Fruit fly (Drosophila melanogaster) whole organism, embryonic: ENCODE measurements around the gene CG8301.

ENCODE experiments used
- ATbp ChIP-seq: fragments of 200-800 bp; sonication (Bioruptor generic); optimal IDR thresholded peaks from 2 replicates; lab custom pipeline; 2017; ENCODE audit warnings: missing biosample characterization, mild to moderate bottlenecking, missing genetic modification characterization, missing genetic modification reagents
- Asciz ChIP-seq: fragments of 200-800 bp; sonication (Bioruptor generic); optimal IDR thresholded peaks from 2 replicates; lab custom pipeline; 2017; ENCODE audit warnings: missing biosample characterization, mild to moderate bottlenecking, missing genetic modification characterization, missing genetic modification reagents
- CG11247 ChIP-seq: fragments of 200-800 bp; sonication (Bioruptor generic); IDR thresholded peaks from 2 replicates; pipeline ENCODE4 v1.3.6; 2022; ENCODE audit warnings: missing biosample characterization, missing genetic modification characterization
- CG12299 ChIP-seq: fragments of 200-800 bp; sonication (Bioruptor generic); optimal IDR thresholded peaks from 2 replicates; lab custom pipeline; 2018; ENCODE audit warnings: missing biosample characterization, mild to moderate bottlenecking, missing genetic modification characterization
- CG13894 ChIP-seq: fragments of 200-800 bp; sonication (Bioruptor generic); optimal IDR thresholded peaks from 3 replicates; lab custom pipeline; 2018; ENCODE audit warnings: missing biosample characterization, mild to moderate bottlenecking, missing genetic modification characterization, moderate library complexity
- CG15479 ChIP-seq: fragments of 200-800 bp; sonication (Bioruptor generic); optimal IDR thresholded peaks from 3 replicates; lab custom pipeline; 2019; ENCODE audit warnings: missing biosample characterization, mild to moderate bottlenecking, missing genetic modification characterization, moderate library complexity
- CG17359 ChIP-seq: fragments of 200-800 bp; sonication (Bioruptor generic); optimal IDR thresholded peaks from 3 replicates; lab custom pipeline; 2018; ENCODE audit warnings: missing biosample characterization, mild to moderate bottlenecking, missing genetic modification characterization, moderate library complexity
- CG18599 ChIP-seq: fragments of 200-800 bp; sonication (Bioruptor generic); optimal IDR thresholded peaks from 3 replicates; lab custom pipeline; 2017; ENCODE audit warnings: missing biosample characterization, missing genetic modification characterization, mild to moderate bottlenecking, moderate library complexity, missing genetic modification reagents
- CG18619 ChIP-seq: fragments of 200-800 bp; sonication (Bioruptor generic); optimal IDR thresholded peaks from 3 replicates; lab custom pipeline; 2017; ENCODE audit warnings: missing biosample characterization, mild to moderate bottlenecking, missing genetic modification characterization
- CG3065 ChIP-seq: fragments of 200-800 bp; sonication (Bioruptor generic); optimal IDR thresholded peaks from 2 replicates; lab custom pipeline; 2016; ENCODE audit warnings: missing biosample characterization, missing genetic modification characterization
- CG31365 ChIP-seq: fragments of 200-800 bp; sonication (Bioruptor generic); optimal IDR thresholded peaks from 2 replicates; lab custom pipeline; 2018; ENCODE audit warnings: missing biosample characterization, mild to moderate bottlenecking, missing genetic modification characterization
- CG3847 ChIP-seq: fragments of 200-800 bp; sonication (Bioruptor generic); IDR thresholded peaks from 2 replicates; pipeline ENCODE4 v1.3.6; 2022; ENCODE audit warnings: missing biosample characterization, missing genetic modification characterization
- CG4730 ChIP-seq: fragments of 200-800 bp; sonication (Bioruptor generic); IDR thresholded peaks from 2 replicates; pipeline ENCODE4 v1.3.6; 2022; ENCODE audit warnings: missing biosample characterization, missing genetic modification characterization
- CG6254 ChIP-seq: fragments of 200-800 bp; sonication (Bioruptor generic); optimal IDR thresholded peaks from 3 replicates; lab custom pipeline; 2017; ENCODE audit warnings: mild to moderate bottlenecking, missing biosample characterization, missing genetic modification reagents, missing genetic modification characterization
- CG8290 ChIP-seq, 3 experiments: fragments of 200-800 bp; sonication (Bioruptor generic); optimal IDR thresholded peaks; 2 replicates each; lab custom pipeline; 2016 to 2019; ENCODE audit warnings: missing biosample characterization in 3 of 3, missing genetic modification characterization in 3 of 3, mild to moderate bottlenecking in 2 of 3, moderate library complexity in 1 of 3
- CG9727 ChIP-seq: fragments of 200-800 bp; sonication (Bioruptor generic); optimal IDR thresholded peaks from 3 replicates; lab custom pipeline; 2017; ENCODE audit warnings: missing biosample characterization, mild to moderate bottlenecking, missing genetic modification characterization
- CG9932 ChIP-seq: fragments of 200-800 bp; sonication (Bioruptor generic); IDR thresholded peaks from 2 replicates; pipeline ENCODE4 v1.3.6; 2022; ENCODE audit warnings: missing biosample characterization, missing genetic modification characterization
- CrebB ChIP-seq: fragments of 200-800 bp; sonication (Bioruptor generic); optimal IDR thresholded peaks from 3 replicates; lab custom pipeline; 2018; ENCODE audit warnings: missing biosample characterization, mild to moderate bottlenecking, missing genetic modification characterization
- Ets65A ChIP-seq: fragments of 200-800 bp; sonication (Bioruptor generic); peaks from one replicate; lab custom pipeline; 2016; ENCODE audit warnings: missing biosample characterization, missing genetic modification characterization
- Fer2 ChIP-seq: fragments of 200-800 bp; sonication (Bioruptor generic); optimal IDR thresholded peaks from 2 replicates; lab custom pipeline; 2018; ENCODE audit warnings: missing biosample characterization, mild to moderate bottlenecking, missing genetic modification characterization, moderate library complexity
- Hr39 ChIP-seq: fragments of >200 bp; optimal IDR thresholded peaks from 2 replicates; lab custom pipeline; 2017
- Hr78 ChIP-seq, 2 experiments: fragments of 200-800 bp in 1 of 2; fragments of >200 bp in 1 of 2; sonication (Bioruptor generic) in 1 of 2; optimal IDR thresholded peaks; 2 replicates each; lab custom pipeline; 2017 to 2019; ENCODE audit warnings: missing biosample characterization in 2 of 2, missing genetic modification characterization in 2 of 2, mild to moderate bottlenecking in 1 of 2, moderate library complexity in 1 of 2
- Mad ChIP-seq: fragments of 200-800 bp; sonication (Bioruptor generic); optimal IDR thresholded peaks from 2 replicates; lab custom pipeline; 2016; ENCODE audit warnings: missing biosample characterization, missing genetic modification characterization
- Meics ChIP-seq: fragments of 200-800 bp; sonication (Bioruptor generic); optimal IDR thresholded peaks from 2 replicates; lab custom pipeline; 2017; ENCODE audit warnings: missing biosample characterization, mild to moderate bottlenecking, missing genetic modification characterization
- Nf-YB ChIP-seq: fragments of 200-800 bp; sonication (Bioruptor generic); optimal IDR thresholded peaks from 3 replicates; lab custom pipeline; 2019; ENCODE audit warnings: missing biosample characterization, mild to moderate bottlenecking, missing genetic modification characterization, moderate library complexity
- NfI ChIP-seq: fragments of 200-800 bp; sonication (Bioruptor generic); optimal IDR thresholded peaks from 3 replicates; lab custom pipeline; 2018; ENCODE audit warnings: missing biosample characterization, mild to moderate bottlenecking, missing genetic modification characterization, moderate library complexity
- Sox100B ChIP-seq: fragments of 200-800 bp; sonication (Bioruptor generic); optimal IDR thresholded peaks from 3 replicates; lab custom pipeline; 2018; ENCODE audit warnings: missing biosample characterization, mild to moderate bottlenecking, missing genetic modification characterization
- bab2 ChIP-seq: fragments of 200-800 bp; sonication (Bioruptor generic); optimal IDR thresholded peaks from 2 replicates; lab custom pipeline; 2016; ENCODE audit warnings: missing biosample characterization, missing genetic modification characterization
- br ChIP-seq: fragments of >200 bp; optimal IDR thresholded peaks from 2 replicates; lab custom pipeline; 2017
- cad ChIP-seq: fragments of >200 bp; optimal IDR thresholded peaks from 2 replicates; lab custom pipeline; 2017; ENCODE audit warnings: missing biosample characterization, missing genetic modification characterization
- cg ChIP-seq: fragments of 200-800 bp; sonication (Bioruptor generic); optimal IDR thresholded peaks from 3 replicates; lab custom pipeline; 2019; ENCODE audit warnings: missing biosample characterization, mild to moderate bottlenecking, missing genetic modification characterization, moderate library complexity
- chinmo ChIP-seq: fragments of 200-800 bp; sonication (Bioruptor generic); IDR thresholded peaks from 4 replicates; pipeline ENCODE4 v1.3.6; 2022; ENCODE audit warnings: missing biosample characterization, missing genetic modification characterization; ENCODE audit not compliant: partially characterized antibody
- croc ChIP-seq: fragments of 200-800 bp; sonication (Bioruptor generic); conservative IDR thresholded peaks from 3 replicates; pipeline ENCODE4 v1.3.6; 2022; ENCODE audit warnings: missing biosample characterization, missing genetic modification characterization
- da ChIP-seq: fragments of 200-800 bp; sonication (Bioruptor generic); optimal IDR thresholded peaks from 2 replicates; lab custom pipeline; 2016; ENCODE audit warnings: missing biosample characterization, missing genetic modification characterization
- dmrt99B ChIP-seq: fragments of 200-800 bp; sonication (Bioruptor generic); optimal IDR thresholded peaks from 2 replicates; lab custom pipeline; 2018; ENCODE audit warnings: missing biosample characterization, mild to moderate bottlenecking, missing genetic modification characterization, moderate library complexity
- emc ChIP-seq: fragments of 200-800 bp; sonication (Bioruptor generic); optimal IDR thresholded peaks from 2 replicates; lab custom pipeline; 2016; ENCODE audit warnings: missing biosample characterization, missing genetic modification characterization
- grn ChIP-seq: fragments of 200-800 bp; sonication (Bioruptor generic); optimal IDR thresholded peaks from 3 replicates; lab custom pipeline; 2017; ENCODE audit warnings: missing biosample characterization, missing genetic modification characterization
- hth ChIP-seq: fragments of >200 bp; optimal IDR thresholded peaks from 2 replicates; lab custom pipeline; 2017; ENCODE audit warnings: inconsistent platforms
- jing ChIP-seq: fragments of 200-800 bp; sonication (Bioruptor generic); optimal IDR thresholded peaks from 2 replicates; lab custom pipeline; 2018; ENCODE audit warnings: missing biosample characterization, mild to moderate bottlenecking, missing genetic modification characterization
- lov ChIP-seq, 2 experiments: fragments of 200-800 bp in 1 of 2; fragments of >200 bp in 1 of 2; sonication (Bioruptor generic) in 1 of 2; IDR thresholded peaks in 1 of 2; optimal IDR thresholded peaks in 1 of 2; 2 replicates in 1 of 2; 3 replicates in 1 of 2; pipeline versions ENCODE4 v1.3.6 to Lab custom; 2017 to 2022; ENCODE audit warnings: missing biosample characterization in 1 of 2, missing genetic modification characterization in 1 of 2
- mam ChIP-seq: fragments of 200-800 bp; sonication (Bioruptor generic); optimal IDR thresholded peaks from 3 replicates; lab custom pipeline; 2016; ENCODE audit warnings: missing biosample characterization, missing genetic modification characterization
- otp ChIP-seq: fragments of 200-800 bp; sonication (Bioruptor generic); IDR thresholded peaks from 3 replicates; pipeline ENCODE4, ENCODE4 v1.3.6; 2022; ENCODE audit warnings: missing biosample characterization, missing genetic modification characterization
- p53 ChIP-seq: fragments of 200-800 bp; sonication (Bioruptor generic); optimal IDR thresholded peaks from 2 replicates; lab custom pipeline; 2016; ENCODE audit warnings: missing biosample characterization, missing genetic modification characterization
- phol ChIP-seq: fragments of 200-800 bp; sonication (Bioruptor generic); optimal IDR thresholded peaks from 3 replicates; lab custom pipeline; 2018; ENCODE audit warnings: missing biosample characterization, mild to moderate bottlenecking, missing genetic modification characterization, moderate library complexity
- seq ChIP-seq: fragments of 200-800 bp; sonication (Bioruptor generic); IDR thresholded peaks from 2 replicates; pipeline ENCODE4 v1.3.6; 2022; ENCODE audit warnings: missing biosample characterization, missing genetic modification characterization
- tap ChIP-seq: fragments of 200-800 bp; optimal IDR thresholded peaks from 3 replicates; lab custom pipeline; 2019; ENCODE audit warnings: missing biosample characterization, mild to moderate bottlenecking, missing genetic modification characterization, moderate library complexity
- usp ChIP-seq: fragments of >200 bp; optimal IDR thresholded peaks from 2 replicates; lab custom pipeline; 2017; ENCODE audit warnings: missing biosample characterization, missing genetic modification characterization
- yki ChIP-seq: fragments of >200 bp; optimal IDR thresholded peaks from 3 replicates; lab custom pipeline; 2018

The CG8301 gene

dm6 chr3R:9603022-9603942 is 22.2 kb downstream of the CG8301 start (continued):
- no peak for TF ChIP-seq phol (tag; lab: Kevin White, UChicago)
- no peak for TF ChIP-seq Asciz
- TF ChIP-seq Meics: no peak
- no peak for TF ChIP-seq Mad (GFP tag; lab: Kevin White, UChicago)
- TF ChIP-seq CG18599 (GFP tag; lab: Kevin White, UChicago): no peak
- no peak for TF ChIP-seq CG3847 (GFP tag; lab: Robert Waterston, UW)
- TF ChIP-seq lov (optimal IDR thresholded peaks at IDR 0.05; lab: Kevin White, UChicago): no peak
- 0 out of 3 replicates have a peak, but pooled peaks have one; percentile 60 for TF ChIP-seq lov (GFP tag; IDR thresholded peaks at IDR 0.05; lab: Robert Waterston, UW)
- TF ChIP-seq ATbp: peak; percentile 22
- no peak for TF ChIP-seq CG8290 (GFP tag; optimal IDR thresholded peaks at IDR 0.05; lab: Kevin White, UChicago)
- no peak for TF ChIP-seq CG8290 (tag; optimal IDR thresholded peaks at IDR 0.05; lab: Kevin White, UChicago)
- peak; percentile 40; the same call in 1 of the 3 replicates for TF ChIP-seq otp (GFP tag; lab: Robert Waterston, UW)
- no peak for TF ChIP-seq CG3065 (GFP tag; lab: Kevin White, UChicago)
- no peak for TF ChIP-seq Hr39 (lab: Kevin White, UChicago)
- no peak for TF ChIP-seq tap (tag; lab: Kevin White, UChicago)
- TF ChIP-seq CG12299 (tag; lab: Kevin White, UChicago): no peak
- no peak for TF ChIP-seq jing (GFP tag; lab: Kevin White, UChicago)
- no peak for TF ChIP-seq NfI (GFP tag; lab: Kevin White, UChicago)

dm6 chr3R:9604445-9605020 is 23.4 kb downstream of the CG8301 start:
- no peak for TF ChIP-seq CG18619 (GFP tag; lab: Kevin White, UChicago)
- peak; percentile 10 for TF ChIP-seq cg (GFP tag; lab: Kevin White, UChicago)
- no peak for TF ChIP-seq p53 (GFP tag; lab: Kevin White, UChicago)
- TF ChIP-seq Nf-YB (GFP tag; lab: Kevin White, UChicago): no peak
- no peak for TF ChIP-seq CG17359 (tag; lab: Kevin White, UChicago)
- no peak for TF ChIP-seq yki (lab: Kevin White, UChicago)
- no peak for TF ChIP-seq Hr78 (GFP tag; optimal IDR thresholded peaks at IDR 0.05; lab: Kevin White, UChicago)
- TF ChIP-seq Ets65A: peak; percentile 56
- no peak for TF ChIP-seq CG6254 (GFP tag; lab: Kevin White, UChicago)
- no peak for TF ChIP-seq dmrt99B
- TF ChIP-seq CrebB (tag; lab: Kevin White, UChicago): no peak
- TF ChIP-seq CG31365 (tag; lab: Kevin White, UChicago): no peak
- no peak for TF ChIP-seq emc (GFP tag; lab: Kevin White, UChicago)
- TF ChIP-seq croc (GFP tag; lab: Robert Waterston, UW): no peak
- TF ChIP-seq CG15479 (GFP tag; lab: Kevin White, UChicago): peak; percentile 67
- no peak for TF ChIP-seq Fer2 (tag; lab: Kevin White, UChicago)
- TF ChIP-seq seq (GFP tag; lab: Robert Waterston, UW): no peak
- TF ChIP-seq bab2 (GFP tag; lab: Kevin White, UChicago): no peak
- peak; percentile 49 for TF ChIP-seq grn (GFP tag; lab: Kevin White, UChicago)
- TF ChIP-seq CG13894 (tag; lab: Kevin White, UChicago): no peak
- no peak for TF ChIP-seq Sox100B (GFP tag; lab: Kevin White, UChicago)
- TF ChIP-seq chinmo: 0 out of 4 replicates have a peak, but pooled peaks have one; percentile 21
- no peak for TF ChIP-seq mam
- TF ChIP-seq da: no peak
- TF ChIP-seq CG9727: no peak
- TF ChIP-seq cad: peak; percentile 87
- no peak for TF ChIP-seq br
- TF ChIP-seq hth (lab: Kevin White, UChicago): peak; percentile 77
- TF ChIP-seq CG9932 (GFP tag; lab: Robert Waterston, UW): no peak
- TF ChIP-seq CG4730 (GFP tag; lab: Robert Waterston, UW): no peak
- TF ChIP-seq usp (GFP tag; lab: Kevin White, UChicago): no peak
- TF ChIP-seq CG11247: no peak
